Fruit fly (Drosophila melanogaster) whole organism, embryonic: ENCODE results near the gene eloF.

ENCODE experiments used
- Atf-2 ChIP-seq: fragments of 200-800 bp; sonication (Bioruptor generic); optimal IDR thresholded peaks from 2 replicates; lab custom pipeline; 2016; ENCODE audit warnings: missing biosample characterization, missing genetic modification characterization
- Awh ChIP-seq: fragments of 200-800 bp; sonication (Bioruptor generic); IDR thresholded peaks from 2 replicates; pipeline ENCODE4, ENCODE4 v1.3.6; 2022; ENCODE audit warnings: missing biosample characterization, missing genetic modification characterization
- CG1024 ChIP-seq: fragments of 200-800 bp; sonication (Bioruptor generic); IDR thresholded peaks from 2 replicates; pipeline ENCODE4 v1.3.6; 2022; ENCODE audit warnings: missing biosample characterization, missing genetic modification characterization
- CG10267 ChIP-seq: fragments of 200-800 bp; sonication (Bioruptor generic); optimal IDR thresholded peaks from 2 replicates; lab custom pipeline; 2018; ENCODE audit warnings: missing biosample characterization, mild to moderate bottlenecking, missing genetic modification characterization, moderate library complexity
- CG10431 ChIP-seq: fragments of 200-800 bp; sonication (Bioruptor generic); optimal IDR thresholded peaks from 3 replicates; lab custom pipeline; 2018; ENCODE audit warnings: missing biosample characterization, mild to moderate bottlenecking, missing genetic modification characterization
- CG10565 ChIP-seq: fragments of 200-800 bp; sonication (Bioruptor generic); optimal IDR thresholded peaks from 3 replicates; lab custom pipeline; 2016; ENCODE audit warnings: missing biosample characterization, mild to moderate bottlenecking, missing genetic modification characterization
- CG10979 ChIP-seq: fragments of 200-800 bp; sonication (Bioruptor generic); optimal IDR thresholded peaks from 2 replicates; lab custom pipeline; 2018; ENCODE audit warnings: missing biosample characterization, mild to moderate bottlenecking, missing genetic modification characterization, moderate library complexity
- CG12236 ChIP-seq: fragments of 200-800 bp; sonication (Bioruptor generic); optimal IDR thresholded peaks from 2 replicates; lab custom pipeline; 2016; ENCODE audit warnings: missing biosample characterization, missing genetic modification characterization
- CG13424 ChIP-seq: fragments of 200-800 bp; sonication (Bioruptor generic); optimal IDR thresholded peaks from 2 replicates; lab custom pipeline; 2019; ENCODE audit warnings: missing biosample characterization, mild to moderate bottlenecking, missing genetic modification characterization, moderate library complexity
- CG30431 ChIP-seq: fragments of 200-800 bp; sonication (Bioruptor generic); optimal IDR thresholded peaks from 2 replicates; lab custom pipeline; 2017; ENCODE audit warnings: missing biosample characterization, missing genetic modification characterization
- CG3065 ChIP-seq: fragments of 200-800 bp; sonication (Bioruptor generic); optimal IDR thresholded peaks from 2 replicates; lab custom pipeline; 2016; ENCODE audit warnings: missing biosample characterization, missing genetic modification characterization
- CG3726 ChIP-seq: fragments of 200-800 bp; sonication (Bioruptor generic); IDR thresholded peaks from 3 replicates; pipeline ENCODE4, ENCODE4 v1.3.6; 2022; ENCODE audit warnings: missing biosample characterization, missing genetic modification characterization
- CG43689 ChIP-seq: fragments of 200-800 bp; sonication (Bioruptor generic); IDR thresholded peaks from 2 replicates; pipeline ENCODE4 v1.3.6; 2022; ENCODE audit warnings: missing biosample characterization, missing genetic modification characterization
- CG4424 ChIP-seq: fragments of 200-800 bp; sonication (Bioruptor generic); optimal IDR thresholded peaks from 3 replicates; lab custom pipeline; 2016; ENCODE audit warnings: missing biosample characterization, missing genetic modification characterization
- CG6765 ChIP-seq: fragments of 200-800 bp; sonication (Bioruptor generic); optimal IDR thresholded peaks from 3 replicates; lab custom pipeline; 2017; ENCODE audit warnings: missing biosample characterization, mild to moderate bottlenecking, missing genetic modification characterization
- CG6791 ChIP-seq: fragments of 200-800 bp; sonication (Bioruptor generic); IDR thresholded peaks from 3 replicates; pipeline ENCODE4 v1.3.6; 2022; ENCODE audit warnings: missing biosample characterization, missing genetic modification characterization; ENCODE audit not compliant: partially characterized antibody
- CG7271 ChIP-seq: fragments of 200-800 bp; sonication (Bioruptor generic); optimal IDR thresholded peaks from 2 replicates; lab custom pipeline; 2018; ENCODE audit warnings: missing biosample characterization, mild to moderate bottlenecking, missing genetic modification characterization, moderate library complexity
- CG7357 ChIP-seq: fragments of 200-800 bp; sonication (Bioruptor generic); IDR thresholded peaks from 3 replicates; pipeline ENCODE4 v1.3.6; 2022; ENCODE audit warnings: missing biosample characterization, missing genetic modification characterization
- CG7372 ChIP-seq: fragments of 200-800 bp; sonication (Bioruptor generic); IDR thresholded peaks from 2 replicates; pipeline ENCODE4 v1.3.6; 2022; ENCODE audit warnings: missing biosample characterization, missing genetic modification characterization
- CG8478 ChIP-seq: fragments of >200 bp; optimal IDR thresholded peaks from 2 replicates; lab custom pipeline; 2018
- CG9932 ChIP-seq: fragments of 200-800 bp; sonication (Bioruptor generic); IDR thresholded peaks from 2 replicates; pipeline ENCODE4 v1.3.6; 2022; ENCODE audit warnings: missing biosample characterization, missing genetic modification characterization
- Camta ChIP-seq: fragments of 200-800 bp; sonication (Bioruptor generic); optimal IDR thresholded peaks from 2 replicates; lab custom pipeline; 2016; ENCODE audit warnings: missing biosample characterization, missing genetic modification characterization
- CkIIα-i1 ChIP-seq: fragments of 200-800 bp; sonication (Bioruptor generic); IDR thresholded peaks from 2 replicates; pipeline ENCODE4 v1.3.6; 2022; ENCODE audit warnings: missing biosample characterization, missing genetic modification characterization
- Eip74EF ChIP-seq, 2 experiments: fragments of 200-800 bp in 1 of 2; fragments of >200 bp in 1 of 2; sonication (Bioruptor generic) in 1 of 2; optimal IDR thresholded peaks; 2 replicates each; lab custom pipeline; 2017 to 2019; ENCODE audit warnings: missing biosample characterization in 2 of 2, missing genetic modification characterization in 2 of 2, mild to moderate bottlenecking in 1 of 2, moderate library complexity in 1 of 2
- Gug ChIP-seq: fragments of 200-800 bp; sonication (Bioruptor generic); IDR thresholded peaks from 4 replicates; pipeline ENCODE4 v1.3.6; 2022; ENCODE audit warnings: missing biosample characterization, missing genetic modification characterization
- HLH4C ChIP-seq: fragments of 200-800 bp; sonication (Bioruptor generic); IDR thresholded peaks from 3 replicates; pipeline ENCODE4 v1.3.6; 2022; ENCODE audit warnings: missing biosample characterization, missing genetic modification characterization; ENCODE audit not compliant: partially characterized antibody
- Lim3 ChIP-seq: fragments of 200-800 bp; sonication (Bioruptor generic); IDR thresholded peaks from 2 replicates; pipeline ENCODE4 v1.3.6; 2022; ENCODE audit warnings: missing biosample characterization, missing genetic modification characterization
- Mad ChIP-seq: fragments of 200-800 bp; sonication (Bioruptor generic); optimal IDR thresholded peaks from 2 replicates; lab custom pipeline; 2016; ENCODE audit warnings: missing biosample characterization, missing genetic modification characterization
- Trl ChIP-seq, 3 experiments: fragments of >200 bp in 2 of 3; fragments of 200-800 bp in 1 of 3; sonication (Bioruptor generic) in 1 of 3; optimal IDR thresholded peaks; 2 replicates in 1 of 3; 3 replicates in 2 of 3; lab custom pipeline; 2016 to 2017; ENCODE audit warnings: missing biosample characterization in 1 of 3, missing genetic modification characterization in 1 of 3
- ac ChIP-seq: fragments of 200-800 bp; sonication (Bioruptor generic); optimal IDR thresholded peaks from 3 replicates; lab custom pipeline; 2017; ENCODE audit warnings: missing biosample characterization, mild to moderate bottlenecking, missing genetic modification characterization
- chm ChIP-seq: fragments of 200-800 bp; sonication (Bioruptor generic); IDR thresholded peaks from 2 replicates; pipeline ENCODE4 v1.3.6; 2022; ENCODE audit warnings: missing biosample characterization, missing genetic modification characterization
- esg ChIP-seq: fragments of 200-800 bp; sonication (Bioruptor generic); conservative IDR thresholded peaks from 2 replicates; pipeline ENCODE4 v1.3.6; 2022; ENCODE audit warnings: missing biosample characterization, missing genetic modification characterization
- eve ChIP-seq, 2 experiments: fragments of >200 bp; optimal IDR thresholded peaks; 2 replicates each; lab custom pipeline; 2017; ENCODE audit warnings: missing biosample characterization in 2 of 2, missing genetic modification characterization in 2 of 2
- hkb ChIP-seq, 2 experiments: fragments of 200-800 bp in 1 of 2; fragments of >200 bp in 1 of 2; sonication (Bioruptor generic) in 1 of 2; IDR thresholded peaks in 1 of 2; optimal IDR thresholded peaks in 1 of 2; 2 replicates each; pipeline versions ENCODE4 v1.3.6 to Lab custom; 2017 to 2022; ENCODE audit warnings: missing biosample characterization in 1 of 2, missing genetic modification characterization in 1 of 2
- klu ChIP-seq: fragments of 200-800 bp; sonication (Bioruptor generic); IDR thresholded peaks from 2 replicates; pipeline ENCODE4 v1.3.6; 2022; ENCODE audit warnings: missing biosample characterization, missing genetic modification characterization
- lab ChIP-seq: fragments of 200-800 bp; sonication (Bioruptor generic); optimal IDR thresholded peaks from 3 replicates; lab custom pipeline; 2017; ENCODE audit warnings: missing biosample characterization, missing genetic modification characterization, mild to moderate bottlenecking, moderate library complexity, missing genetic modification reagents
- lbe ChIP-seq: fragments of 200-800 bp; sonication (Bioruptor generic); optimal IDR thresholded peaks from 2 replicates; lab custom pipeline; 2016; ENCODE audit warnings: missing biosample characterization, mild to moderate bottlenecking, missing genetic modification characterization
- lov ChIP-seq, 2 experiments: fragments of 200-800 bp in 1 of 2; fragments of >200 bp in 1 of 2; sonication (Bioruptor generic) in 1 of 2; IDR thresholded peaks in 1 of 2; optimal IDR thresholded peaks in 1 of 2; 2 replicates in 1 of 2; 3 replicates in 1 of 2; pipeline versions ENCODE4 v1.3.6 to Lab custom; 2017 to 2022; ENCODE audit warnings: missing biosample characterization in 1 of 2, missing genetic modification characterization in 1 of 2
- mam ChIP-seq: fragments of 200-800 bp; sonication (Bioruptor generic); optimal IDR thresholded peaks from 3 replicates; lab custom pipeline; 2016; ENCODE audit warnings: missing biosample characterization, missing genetic modification characterization
- odd ChIP-seq: fragments of 200-800 bp; sonication (Bioruptor generic); optimal IDR thresholded peaks from 2 replicates; lab custom pipeline; 2017; ENCODE audit warnings: missing biosample characterization, mild to moderate bottlenecking, missing genetic modification characterization
- p53 ChIP-seq: fragments of 200-800 bp; sonication (Bioruptor generic); optimal IDR thresholded peaks from 2 replicates; lab custom pipeline; 2016; ENCODE audit warnings: missing biosample characterization, missing genetic modification characterization
- pb ChIP-seq: fragments of 200-800 bp; sonication (Bioruptor generic); optimal IDR thresholded peaks from 3 replicates; lab custom pipeline; 2016; ENCODE audit warnings: missing biosample characterization, missing genetic modification characterization
- pfk ChIP-seq: fragments of 200-800 bp; sonication (Bioruptor generic); optimal IDR thresholded peaks from 2 replicates; lab custom pipeline; 2018; ENCODE audit warnings: missing biosample characterization, mild to moderate bottlenecking, missing genetic modification characterization, moderate library complexity
- sens ChIP-seq: fragments of 200-800 bp; sonication (Bioruptor generic); peaks from one replicate; lab custom pipeline; 2016; ENCODE audit warnings: missing biosample characterization, missing genetic modification characterization
- sr ChIP-seq: fragments of 200-800 bp; sonication (Bioruptor generic); IDR thresholded peaks from 3 replicates; pipeline ENCODE4 v1.3.6; 2022; ENCODE audit warnings: missing biosample characterization, missing genetic modification characterization
- sug ChIP-seq: fragments of 200-800 bp; optimal IDR thresholded peaks from 2 replicates; lab custom pipeline; 2019; ENCODE audit warnings: missing biosample characterization, mild to moderate bottlenecking, missing genetic modification characterization, moderate library complexity
- zen2 ChIP-seq: fragments of 200-800 bp; sonication (Bioruptor generic); IDR thresholded peaks from 3 replicates; pipeline ENCODE4 v1.3.6; 2022; ENCODE audit warnings: missing biosample characterization, missing genetic modification characterization; ENCODE audit not compliant: partially characterized antibody

Gene eloF

dm6 chr3R:9767620-9768592, 46.1 kb upstream of the eloF start, which contains the start of gene Naa80 (continued):
- TF ChIP-seq lbe (GFP tag; lab: Kevin White, UChicago) (peak; percentile 63), Eip74EF (GFP tag; optimal IDR thresholded peaks at IDR 0.05; lab: Kevin White, UChicago) (no peak), CG10565 (GFP tag; lab: Kevin White, UChicago) (no peak), CG43689 (GFP tag; lab: Robert Waterston, UW) (no peak), CG6765 (GFP tag; lab: Kevin White, UChicago) (peak; percentile 35), Atf-2 (GFP tag; lab: Kevin White, UChicago) (no peak), Mad (GFP tag; lab: Kevin White, UChicago) (peak; percentile 69), CG30431 (GFP tag; lab: Kevin White, UChicago) (no peak), sens (GFP tag; lab: Kevin White, UChicago) (peak; percentile 85), p53 (peak; percentile 67), Camta (GFP tag; lab: Kevin White, UChicago) (peak; percentile 35), CkIIα-i1 (GFP tag; lab: Robert Waterston, UW) (no peak), CG10267 (tag; lab: Kevin White, UChicago) (peak; percentile 95), sug (tag; lab: Kevin White, UChicago) (peak; percentile 71), CG10979 (tag; lab: Kevin White, UChicago) (peak; percentile 21), CG3065 (GFP tag; lab: Kevin White, UChicago) (peak; percentile 36), lab (GFP tag; lab: Kevin White, UChicago) (peak; percentile 83), Lim3 (GFP tag; lab: Robert Waterston, UW) (no peak), CG13424 (tag; lab: Kevin White, UChicago) (peak; percentile 52), ac (no peak), HLH4C (GFP tag; lab: Robert Waterston, UW) (0 out of 3 replicates have a peak, but pooled peaks have one; percentile 23), Trl (optimal IDR thresholded peaks at IDR 0.05; lab: Kevin White, UChicago) (no peak), Trl (GFP tag; optimal IDR thresholded peaks at IDR 0.05; lab: Kevin White, UChicago) (peak; percentile 83), CG7372 (GFP tag; lab: Robert Waterston, UW) (no peak), CG7357 (GFP tag; lab: Robert Waterston, UW) (no peak), zen2 (GFP tag; lab: Robert Waterston, UW) (no peak), CG12236 (GFP tag; lab: Kevin White, UChicago) (no peak), hkb (optimal IDR thresholded peaks at IDR 0.05; lab: Kevin White, UChicago) (peak; percentile 81), hkb (GFP tag; IDR thresholded peaks at IDR 0.05; lab: Robert Waterston, UW) (peak; percentile 37; the same call in 1 of the 2 replicates), CG7271 (tag; lab: Kevin White, UChicago) (no peak), CG8478 (lab: Kevin White, UChicago) (no peak), CG6791 (GFP tag; lab: Robert Waterston, UW) (peak; percentile 61; the same call in 1 of the 3 replicates), CG1024 (GFP tag; lab: Robert Waterston, UW) (peak; percentile 48; the same call in 1 of the 2 replicates), esg (GFP tag; lab: Robert Waterston, UW) (no peak), Gug (GFP tag; lab: Robert Waterston, UW) (peak; percentile 50; the same call in 2 of the 4 replicates), CG9932 (GFP tag; lab: Robert Waterston, UW) (peak; percentile 87), Awh (GFP tag; lab: Robert Waterston, UW) (no peak), klu (no peak), CG3726 (GFP tag; lab: Robert Waterston, UW) (no peak), pfk (no peak), eve (GFP tag; optimal IDR thresholded peaks at IDR 0.05; lab: Kevin White, UChicago) (no peak), pb (GFP tag; lab: Kevin White, UChicago) (peak; percentile 48), lov (optimal IDR thresholded peaks at IDR 0.05; lab: Kevin White, UChicago) (no peak), lov (GFP tag; IDR thresholded peaks at IDR 0.05; lab: Robert Waterston, UW) (peak; percentile 26; the same call in 1 of the 3 replicates), CG4424 (GFP tag; lab: Kevin White, UChicago) (peak; percentile 47), chm (GFP tag; lab: Robert Waterston, UW) (peak; percentile 32; the same call in 1 of the 2 replicates), mam (GFP tag; lab: Kevin White, UChicago) (peak; percentile 82), sr (GFP tag; lab: Robert Waterston, UW) (no peak), CG10431 (GFP tag; lab: Kevin White, UChicago) (peak; percentile 20), odd (GFP tag; lab: Kevin White, UChicago) (no peak)
